Worm (Caenorhabditis elegans) whole organism, midembryonic: ENCODE data around the gene sqv-3.

Source experiments
- med-1 ChIP-seq: sonication (generic microtip); optimal IDR thresholded peaks from 2 replicates; lab custom pipeline; 2017; ENCODE audit warnings: missing genetic modification characterization, mild to moderate bottlenecking, missing compliant biosample characterization, antibody characterized with exemption, missing genetic modification reagents; ENCODE audit not compliant: insufficient read depth
- ztf-29 ChIP-seq: fragments of 200-800 bp; sonication (Bioruptor generic); IDR thresholded peaks from 2 replicates; pipeline ENCODE4 v1.3.6; 2022; ENCODE audit warnings: missing genetic modification reagents, missing genetic modification characterization, missing compliant biosample characterization

ce11 chrIII:9734030-9734429 lies 46.1 kb downstream of the sqv-3 start:
- TF ChIP-seq med-1 (GFP tag; lab: Kevin White, UChicago) (no peak), ztf-29 (GFP tag; lab: Robert Waterston, UW) (no peak)
